Fruit fly (Drosophila melanogaster) whole organism, larva: ENCODE data around the gene Cby.

Source experiments
- noc ChIP-seq: fragments of 200-800 bp; sonication (Bioruptor generic); optimal IDR thresholded peaks from 3 replicates; lab custom pipeline; 2019; ENCODE audit warnings: missing biosample characterization, mild to moderate bottlenecking, missing genetic modification characterization, moderate library complexity

The Cby gene

dm6 chr3R:21834234-21835070, 33.4 kb upstream of the Cby start:
- no peak for TF ChIP-seq noc (tag; lab: Kevin White, UChicago)

dm6 chr3R:21835388-21836200, 32.2 kb upstream of the Cby start:
- TF ChIP-seq noc (tag; lab: Kevin White, UChicago): no peak

- TF ChIP-seq noc (tag; lab: Kevin White, UChicago): no peak
Measured at dm6 chr3R:21836201-21836504, 31.6 kb upstream of the Cby start.

- no peak for TF ChIP-seq noc (tag; lab: Kevin White, UChicago)
Measured at dm6 chr3R:21836614-21837013, 31.2 kb upstream of the Cby start.

dm6 chr3R:21837069-21837977, 30.5 kb upstream of the Cby start:
- TF ChIP-seq noc (tag; lab: Kevin White, UChicago): no peak

dm6 chr3R:21838505-21838956, 29.3 kb upstream of the Cby start:
- TF ChIP-seq noc (tag; lab: Kevin White, UChicago): no peak

- TF ChIP-seq noc (tag; lab: Kevin White, UChicago): no peak
Measured at dm6 chr3R:21839636-21840035, 28.2 kb upstream of the Cby start.

- no peak for TF ChIP-seq noc (tag; lab: Kevin White, UChicago)
Measured at dm6 chr3R:21840432-21840831, 27.4 kb upstream of the Cby start.

- no peak for TF ChIP-seq noc (tag; lab: Kevin White, UChicago)
Measured at dm6 chr3R:21841474-21842376, 26.1 kb upstream of the Cby start.

- TF ChIP-seq noc (tag; lab: Kevin White, UChicago): no peak
Measured at dm6 chr3R:21843665-21844064, 24.1 kb upstream of the Cby start, which contains the start of gene Gr93b. Gene Gr93b, minus strand, starts transcription at chr3R:21843765.

- TF ChIP-seq noc (tag; lab: Kevin White, UChicago): no peak
Measured at dm6 chr3R:21845165-21845564, 22.6 kb upstream of the Cby start, which contains the start of gene Gr93c. Gene Gr93c, minus strand, starts transcription at chr3R:21845265.

dm6 chr3R:21846559-21846958, 21.2 kb upstream of the Cby start, which contains the start of gene Gr93d:
Gene Gr93d, minus strand, starts transcription at chr3R:21846659.
- no peak for TF ChIP-seq noc (tag; lab: Kevin White, UChicago)

dm6 chr3R:21847438-21847837, 20.4 kb upstream of the Cby start:
- TF ChIP-seq noc (tag; lab: Kevin White, UChicago): no peak

- TF ChIP-seq noc (tag; lab: Kevin White, UChicago): no peak
Measured at dm6 chr3R:21848271-21848670, 19.5 kb upstream of the Cby start.
